Worm (Caenorhabditis elegans) whole organism, late embryonic: ENCODE results near the gene crn-3.

ENCODE experiments used
- C08G9.2 ChIP-seq: sonication (generic microtip); optimal IDR thresholded peaks from 2 replicates; lab custom pipeline; 2016; ENCODE audit warnings: mild to moderate bottlenecking, missing genetic modification characterization, moderate library complexity, missing compliant biosample characterization
- C38D4.7 ChIP-seq: fragments of 200-800 bp; sonication (Bioruptor generic); optimal IDR thresholded peaks from 2 replicates; lab custom pipeline; 2018; ENCODE audit warnings: mild to moderate bottlenecking, missing genetic modification characterization, moderate library complexity, missing compliant biosample characterization
- F13H6.1 ChIP-seq: sonication (generic microtip); optimal IDR thresholded peaks from 2 replicates; lab custom pipeline; 2016; ENCODE audit warnings: missing genetic modification characterization, missing compliant biosample characterization
- K02D7.2 ChIP-seq: sonication (generic microtip); optimal IDR thresholded peaks from 2 replicates; lab custom pipeline; 2017; ENCODE audit warnings: mild to moderate bottlenecking, missing genetic modification characterization, missing compliant biosample characterization
- T23F11.4 ChIP-seq: fragments of 200-800 bp; sonication (Bioruptor generic); optimal IDR thresholded peaks from 2 replicates; lab custom pipeline; 2018; ENCODE audit warnings: mild to moderate bottlenecking, missing genetic modification characterization, missing compliant biosample characterization
- ahr-1 ChIP-seq: sonication (generic microtip); optimal IDR thresholded peaks from 2 replicates; lab custom pipeline; 2016; ENCODE audit warnings: missing genetic modification characterization, missing compliant biosample characterization
- ceh-14 ChIP-seq: sonication (generic microtip); optimal IDR thresholded peaks from 2 replicates; lab custom pipeline; 2016; ENCODE audit warnings: missing genotype, missing genetic modification characterization, missing compliant biosample characterization
- ceh-19 ChIP-seq: fragments of 200-800 bp; sonication (Bioruptor generic); optimal IDR thresholded peaks from 2 replicates; lab custom pipeline; 2018; ENCODE audit warnings: mild to moderate bottlenecking, missing genetic modification characterization, missing compliant biosample characterization
- ceh-2 ChIP-seq: sonication (generic microtip); optimal IDR thresholded peaks from 2 replicates; lab custom pipeline; 2016; ENCODE audit warnings: missing genotype, missing genetic modification characterization, missing compliant biosample characterization
- ceh-30 ChIP-seq: fragments of 150-350 bp; optimal IDR thresholded peaks from 2 replicates; lab custom pipeline; 2014; ENCODE audit warnings: missing biosample characterization, missing genetic modification characterization
- ceh-31 ChIP-seq: sonication (generic microtip); optimal IDR thresholded peaks from 2 replicates; lab custom pipeline; 2016; ENCODE audit warnings: missing genetic modification characterization, missing compliant biosample characterization
- ceh-34 ChIP-seq: sonication (generic microtip); optimal IDR thresholded peaks from 2 replicates; lab custom pipeline; 2016; ENCODE audit warnings: mild to moderate bottlenecking, missing genetic modification characterization, missing compliant biosample characterization
- ceh-48 ChIP-seq: sonication (generic microtip); optimal IDR thresholded peaks from 2 replicates; lab custom pipeline; 2016; ENCODE audit warnings: missing genetic modification characterization, inconsistent platforms, missing compliant biosample characterization
- ceh-6 ChIP-seq: fragments of 200-800 bp; sonication (Bioruptor generic); optimal IDR thresholded peaks from 2 replicates; lab custom pipeline; 2018; ENCODE audit warnings: mild to moderate bottlenecking, missing genetic modification characterization, missing compliant biosample characterization
- ceh-9 ChIP-seq: sonication (generic microtip); optimal IDR thresholded peaks from 2 replicates; lab custom pipeline; 2016; ENCODE audit warnings: mild to moderate bottlenecking, missing genetic modification characterization, inconsistent platforms, missing compliant biosample characterization
- che-1 ChIP-seq: sonication (generic microtip); optimal IDR thresholded peaks from 2 replicates; lab custom pipeline; 2016; ENCODE audit warnings: mild to moderate bottlenecking, missing genetic modification characterization, missing compliant biosample characterization
- dve-1 ChIP-seq: sonication (generic microtip); optimal IDR thresholded peaks from 2 replicates; lab custom pipeline; 2017; ENCODE audit warnings: antibody characterized with exemption, mild to moderate bottlenecking, missing genetic modification characterization, missing compliant biosample characterization
- elt-2 ChIP-seq: sonication (generic microtip); optimal IDR thresholded peaks from 2 replicates; lab custom pipeline; 2016; ENCODE audit warnings: missing genetic modification reagents, missing genetic modification characterization, missing compliant biosample characterization
- eyg-1 ChIP-seq: sonication (generic microtip); optimal IDR thresholded peaks from 2 replicates; lab custom pipeline; 2016; ENCODE audit warnings: missing genotype, missing genetic modification characterization, missing compliant biosample characterization
- fkh-10 ChIP-seq: fragments of 150-350 bp; optimal IDR thresholded peaks from 2 replicates; lab custom pipeline; 2014; ENCODE audit warnings: missing biosample characterization, missing genetic modification reagents, missing genetic modification characterization
- gmeb-2 ChIP-seq: sonication (generic microtip); optimal IDR thresholded peaks from 2 replicates; lab custom pipeline; 2016; ENCODE audit warnings: missing genetic modification characterization, inconsistent platforms, missing compliant biosample characterization
- hlh-15 ChIP-seq: sonication (generic microtip); optimal IDR thresholded peaks from 2 replicates; lab custom pipeline; 2016; ENCODE audit warnings: missing genetic modification characterization, missing compliant biosample characterization
- hlh-30 ChIP-seq: sonication (generic microtip); optimal IDR thresholded peaks from 2 replicates; lab custom pipeline; 2017; ENCODE audit warnings: antibody characterized with exemption, missing genetic modification characterization, missing compliant biosample characterization; ENCODE audit not compliant: insufficient read depth
- hlh-8 ChIP-seq: sonication (generic microtip); optimal IDR thresholded peaks from 2 replicates; lab custom pipeline; 2016; ENCODE audit warnings: missing genotype, missing genetic modification characterization, missing compliant biosample characterization
- lim-6 ChIP-seq: sonication (generic microtip); optimal IDR thresholded peaks from 2 replicates; lab custom pipeline; 2016; ENCODE audit warnings: missing genetic modification characterization, missing compliant biosample characterization
- lin-11 ChIP-seq: fragments of 200-800 bp; sonication (Bioruptor generic); optimal IDR thresholded peaks from 2 replicates; lab custom pipeline; 2018; ENCODE audit warnings: mild to moderate bottlenecking, missing genetic modification characterization, missing compliant biosample characterization
- madf-2 ChIP-seq: sonication (generic microtip); optimal IDR thresholded peaks from 2 replicates; lab custom pipeline; 2017; ENCODE audit warnings: missing genetic modification characterization, missing compliant biosample characterization
- nfya-1 ChIP-seq: sonication (generic microtip); optimal IDR thresholded peaks from 2 replicates; lab custom pipeline; 2017; ENCODE audit warnings: missing genetic modification characterization, mild to moderate bottlenecking, missing compliant biosample characterization, antibody characterized with exemption, moderate library complexity
- npax-4 ChIP-seq: sonication (generic microtip); optimal IDR thresholded peaks from 2 replicates; lab custom pipeline; 2016; ENCODE audit warnings: missing genetic modification characterization, missing compliant biosample characterization
- odd-2 ChIP-seq: sonication (generic microtip); optimal IDR thresholded peaks from 2 replicates; lab custom pipeline; 2017; ENCODE audit warnings: antibody characterized with exemption, mild to moderate bottlenecking, missing genetic modification characterization, missing compliant biosample characterization
- pat-9 ChIP-seq: fragments of 200-800 bp; sonication (Bioruptor generic); optimal IDR thresholded peaks from 2 replicates; lab custom pipeline; 2018; ENCODE audit warnings: mild to moderate bottlenecking, missing genetic modification characterization, moderate library complexity, missing compliant biosample characterization
- pax-1 ChIP-seq: fragments of 150-350 bp; optimal IDR thresholded peaks from 2 replicates; lab custom pipeline; 2014; ENCODE audit warnings: missing biosample characterization, missing genetic modification characterization
- pha-2 ChIP-seq: sonication (generic microtip); optimal IDR thresholded peaks from 2 replicates; lab custom pipeline; 2017; ENCODE audit warnings: mild to moderate bottlenecking, missing genetic modification characterization, missing compliant biosample characterization
- pros-1 ChIP-seq: fragments of 150-350 bp; optimal IDR thresholded peaks from 2 replicates; lab custom pipeline; 2014; ENCODE audit warnings: missing biosample characterization, missing genetic modification reagents, missing genetic modification characterization
- sdc-2 ChIP-seq: sonication (generic microtip); optimal IDR thresholded peaks from 2 replicates; lab custom pipeline; 2016; ENCODE audit warnings: missing genotype, missing genetic modification characterization, missing compliant biosample characterization
- syd-9 ChIP-seq: sonication (generic microtip); optimal IDR thresholded peaks from 2 replicates; lab custom pipeline; 2016; ENCODE audit warnings: mild to moderate bottlenecking, missing genetic modification characterization, moderate library complexity, missing compliant biosample characterization
- tbx-2 ChIP-seq: sonication (generic microtip); optimal IDR thresholded peaks from 2 replicates; lab custom pipeline; 2016; ENCODE audit warnings: missing genetic modification characterization, missing compliant biosample characterization
- tbx-7 ChIP-seq: sonication (generic microtip); optimal IDR thresholded peaks from 2 replicates; lab custom pipeline; 2016; ENCODE audit warnings: missing genotype, missing genetic modification characterization, missing compliant biosample characterization
- unc-42 ChIP-seq: sonication (generic microtip); optimal IDR thresholded peaks from 2 replicates; lab custom pipeline; 2016; ENCODE audit warnings: missing genotype, missing genetic modification characterization, missing compliant biosample characterization
- unc-55 ChIP-seq: sonication (generic microtip); optimal IDR thresholded peaks from 2 replicates; lab custom pipeline; 2017; ENCODE audit warnings: missing biosample characterization, missing genetic modification reagents, missing genetic modification characterization
- ztf-16 ChIP-seq: sonication (generic microtip); optimal IDR thresholded peaks from 2 replicates; lab custom pipeline; 2017; ENCODE audit warnings: missing genetic modification characterization, missing compliant biosample characterization

crn-3 gene

DNA sequence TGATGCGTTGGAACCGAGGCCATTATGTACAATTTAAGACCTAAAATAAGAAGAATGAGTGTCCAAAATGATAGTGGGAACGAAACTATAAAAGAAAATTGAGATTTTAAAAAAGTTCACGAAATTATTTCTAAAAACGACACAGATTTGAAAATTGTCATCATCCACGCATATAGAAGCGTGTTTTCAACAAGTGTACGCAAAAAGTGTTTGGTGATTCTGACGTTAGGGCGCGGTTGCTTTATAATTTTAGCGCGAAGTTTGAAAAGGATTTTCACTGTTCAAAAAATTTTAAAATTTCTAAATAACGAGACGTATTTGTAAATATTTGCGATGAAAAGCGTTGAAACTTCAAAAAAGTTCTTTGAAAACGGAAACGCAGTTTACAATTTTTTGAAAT is 24.5 kb upstream of the crn-3 start, which contains the start of gene cdc-48.1 (continued):
- peak; percentile 95 for TF ChIP-seq ceh-30 (tag; lab: Kevin White, UChicago)
- peak; percentile 99 for TF ChIP-seq ceh-34 (tag; lab: Kevin White, UChicago)
- peak; percentile 91 for TF ChIP-seq pros-1 (tag; lab: Kevin White, UChicago)
- peak; percentile 77 for TF ChIP-seq gmeb-2 (tag; lab: Kevin White, UChicago)
- TF ChIP-seq ceh-9 (tag; lab: Kevin White, UChicago): no peak
- TF ChIP-seq ztf-16 (tag; lab: Kevin White, UChicago): peak; percentile 91
- TF ChIP-seq ceh-6: peak; percentile 68
- peak; percentile 51 for TF ChIP-seq che-1 (tag; lab: Kevin White, UChicago)
- TF ChIP-seq T23F11.4 (GFP tag; lab: Kevin White, UChicago): peak; percentile 85
- TF ChIP-seq madf-2 (tag; lab: Kevin White, UChicago): peak; percentile 81
- TF ChIP-seq npax-4: peak; percentile 20
- TF ChIP-seq tbx-7 (tag; lab: Kevin White, UChicago): peak; percentile 68
- TF ChIP-seq hlh-15: peak; percentile 35
- peak; percentile 89 for TF ChIP-seq hlh-30 (tag; lab: Kevin White, UChicago)
- TF ChIP-seq hlh-8 (tag; lab: Kevin White, UChicago): peak; percentile 87
- peak; percentile 96 for TF ChIP-seq elt-2 (tag; lab: Kevin White, UChicago)
- TF ChIP-seq lin-11 (tag; lab: Kevin White, UChicago): peak; percentile 70
- peak; percentile 79 for TF ChIP-seq K02D7.2 (tag; lab: Kevin White, UChicago)
- TF ChIP-seq ceh-14 (tag; lab: Kevin White, UChicago): peak; percentile 98
- peak; percentile 94 for TF ChIP-seq syd-9
- peak; percentile 84 for TF ChIP-seq C08G9.2 (tag; lab: Kevin White, UChicago)

DNA sequence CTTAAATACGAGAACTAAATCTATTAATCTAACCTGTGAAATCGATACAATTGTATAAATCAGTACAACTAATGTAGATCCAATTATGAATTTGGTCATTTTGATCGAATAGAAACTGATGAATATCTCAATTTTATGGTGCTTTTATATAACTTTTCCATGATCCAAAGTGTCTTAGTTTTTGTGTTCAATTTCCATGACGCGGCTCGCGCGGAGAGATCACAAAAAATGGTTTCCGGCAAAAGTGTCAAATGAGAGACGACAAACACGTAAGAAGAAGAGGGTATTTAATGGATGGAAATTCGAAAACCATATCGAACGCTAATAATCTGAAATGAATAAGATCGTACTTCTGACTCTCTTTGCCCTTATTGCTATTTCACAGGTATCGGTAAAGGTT is 23.3 kb upstream of the crn-3 start, which contains the start of the genes C06A1.6 and C06A1.7:
Gene C06A1.6 (minus strand): TSS at position 101 of the 400 bp plus-strand sequence.
Gene C06A1.7 (plus strand): TSS at position 314 of the 400 bp plus-strand sequence.
- TF ChIP-seq lin-11 (tag; lab: Kevin White, UChicago): no peak
- no peak for TF ChIP-seq F13H6.1 (tag; lab: Kevin White, UChicago)
- TF ChIP-seq madf-2 (tag; lab: Kevin White, UChicago): no peak
- TF ChIP-seq ceh-6: no peak
- TF ChIP-seq tbx-2: no peak

ce11 chrII:10566458-10566857 is 21.4 kb upstream of the crn-3 start:
- TF ChIP-seq ztf-16 (tag; lab: Kevin White, UChicago) (no peak), ceh-19 (GFP tag; lab: Kevin White, UChicago) (no peak), C38D4.7 (GFP tag; lab: Kevin White, UChicago) (no peak), lim-6 (no peak), unc-55 (GFP tag; lab: Kevin White, UChicago) (no peak), pha-2 (no peak), hlh-15 (no peak), ceh-34 (tag; lab: Kevin White, UChicago) (no peak), syd-9 (no peak), sdc-2 (tag; lab: Kevin White, UChicago) (no peak)

DNA sequence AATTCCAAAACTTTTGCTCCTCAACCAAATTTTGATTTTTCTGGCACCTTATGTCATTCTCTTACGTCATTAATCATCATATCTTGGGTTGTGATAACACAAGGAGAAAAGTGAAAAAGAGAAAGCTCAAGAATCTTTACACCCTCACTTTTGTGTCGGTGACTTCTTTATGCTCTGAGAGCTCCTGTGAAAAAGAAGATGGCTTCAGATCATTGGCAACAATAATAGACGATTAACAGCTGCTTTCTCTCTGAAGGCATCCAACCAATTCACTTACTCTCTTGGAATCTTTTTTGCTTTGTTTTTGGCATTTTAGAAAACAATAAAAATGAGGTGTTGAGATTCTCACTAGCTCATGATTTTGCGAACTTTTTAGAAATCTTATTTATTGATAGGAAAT is 18.3 kb upstream of the crn-3 start:
- TF ChIP-seq unc-42 (tag; lab: Kevin White, UChicago) (no peak), unc-55 (GFP tag; lab: Kevin White, UChicago) (peak; percentile 13)

ce11 chrII:10570302-10570701 is 17.5 kb upstream of the crn-3 start, which contains the start of gene txt-13:
Gene txt-13, plus strand, starts transcription at chrII:10570602.
- no peak for TF ChIP-seq ceh-48 (tag; lab: Kevin White, UChicago)

ce11 chrII:10571967-10572366 is 15.9 kb upstream of the crn-3 start, which contains the start of gene C06A1.3:
Gene C06A1.3, plus strand, starts transcription at chrII:10572267.
- TF ChIP-seq ceh-2 (tag; lab: Kevin White, UChicago) (no peak), eyg-1 (tag; lab: Kevin White, UChicago) (no peak), fkh-10 (no peak), C38D4.7 (GFP tag; lab: Kevin White, UChicago) (no peak), pat-9 (tag; lab: Kevin White, UChicago) (no peak), sdc-2 (tag; lab: Kevin White, UChicago) (no peak), hlh-15 (no peak), ahr-1 (no peak), ceh-31 (tag; lab: Kevin White, UChicago) (no peak), unc-42 (tag; lab: Kevin White, UChicago) (no peak), dve-1 (tag; lab: Kevin White, UChicago) (no peak), odd-2 (tag; lab: Kevin White, UChicago) (no peak), pax-1 (tag; lab: Kevin White, UChicago) (no peak), lin-11 (tag; lab: Kevin White, UChicago) (no peak), nfya-1 (no peak), pros-1 (tag; lab: Kevin White, UChicago) (no peak), npax-4 (no peak)
- TF ChIP-seq, all 69 proteins: peak for 0
